Worm (Caenorhabditis elegans) whole organism, L1 larva: ENCODE measurements around the gene sre-33.

Source experiments
- C04F5.9 ChIP-seq: sonication (generic microtip); optimal IDR thresholded peaks from 2 replicates; lab custom pipeline; 2016; ENCODE audit warnings: missing genetic modification characterization, missing compliant biosample characterization
- alr-1 ChIP-seq: fragments of 200-800 bp; sonication (Bioruptor generic); optimal IDR thresholded peaks from 2 replicates; lab custom pipeline; 2018; ENCODE audit warnings: borderline replicate concordance, mild to moderate bottlenecking, missing genetic modification characterization, missing compliant biosample characterization
- ama-1 ChIP-seq: fragments of 150-350 bp; optimal IDR thresholded peaks from 2 replicates; lab custom pipeline; 2014
- ceh-82 ChIP-seq, 3 experiments: fragments of 150-350 bp in 1 of 3; sonication (generic microtip) in 2 of 3; optimal IDR thresholded peaks; 2 replicates each; lab custom pipeline; 2014 to 2017; ENCODE audit warnings: missing biosample characterization in 3 of 3, missing genetic modification characterization in 3 of 3
- ceh-90 ChIP-seq: sonication (generic microtip); optimal IDR thresholded peaks from 2 replicates; lab custom pipeline; 2016; ENCODE audit warnings: missing genetic modification characterization, missing compliant biosample characterization
- efl-3 ChIP-seq: fragments of 200-800 bp; sonication (Bioruptor generic); optimal IDR thresholded peaks from 2 replicates; lab custom pipeline; 2018; ENCODE audit warnings: mild to moderate bottlenecking, missing genetic modification characterization, missing compliant biosample characterization
- nhr-237 ChIP-seq: fragments of 150-350 bp; optimal IDR thresholded peaks from 2 replicates; lab custom pipeline; 2014; ENCODE audit warnings: missing biosample characterization, missing genetic modification characterization
- nhr-90 ChIP-seq: sonication (generic microtip); optimal IDR thresholded peaks from 2 replicates; lab custom pipeline; 2016; ENCODE audit warnings: mild to moderate bottlenecking, missing genetic modification characterization, missing compliant biosample characterization; ENCODE audit not compliant: poor library complexity

- no peak for TF ChIP-seq nhr-237 (tag; lab: Kevin White, UChicago)
- no peak for TF ChIP-seq ama-1
- TF ChIP-seq nhr-90 (tag; lab: Kevin White, UChicago), result no peak
- TF ChIP-seq C04F5.9, result no peak
- no peak for TF ChIP-seq efl-3 (GFP tag; lab: Kevin White, UChicago)
- TF ChIP-seq alr-1 (tag; lab: Kevin White, UChicago), result no peak
- no peak for TF ChIP-seq ceh-82 (tag; optimal IDR thresholded peaks at IDR 0.05; lab: Kevin White, UChicago)
- no peak for TF ChIP-seq ceh-90 (tag; lab: Kevin White, UChicago)
Measured at ce11 chrII:12502784-12503183, 49.7 kb downstream of the sre-33 start, which contains the start of gene ador-1.
